Worm (Caenorhabditis elegans) whole organism, mixed stage, embryonic: ENCODE measurements around the gene phat-6.

Source experiments
- ceh-83 ChIP-seq: fragments of 200-800 bp; sonication (Bioruptor generic); optimal IDR thresholded peaks from 2 replicates; lab custom pipeline; 2018; ENCODE audit warnings: mild to moderate bottlenecking, missing genetic modification characterization, missing compliant biosample characterization
- cnd-1 ChIP-seq: fragments of 200-800 bp; sonication (Bioruptor generic); optimal IDR thresholded peaks from 2 replicates; lab custom pipeline; 2018; ENCODE audit warnings: mild to moderate bottlenecking, missing genetic modification characterization, missing compliant biosample characterization
- flh-1 ChIP-seq: fragments of 200-800 bp; sonication (Bioruptor generic); optimal IDR thresholded peaks from 2 replicates; lab custom pipeline; 2018; ENCODE audit warnings: mild to moderate bottlenecking, missing genetic modification characterization, moderate library complexity, missing compliant biosample characterization
- hlh-1 ChIP-seq: fragments of 150-350 bp; optimal IDR thresholded peaks from 2 replicates; lab custom pipeline; 2014; ENCODE audit warnings: missing biosample characterization, missing genetic modification reagents, missing genetic modification characterization
- lsy-2 ChIP-seq: fragments of 150-350 bp; optimal IDR thresholded peaks from 2 replicates; lab custom pipeline; 2014; ENCODE audit warnings: missing biosample characterization, missing genetic modification characterization
- mab-5 ChIP-seq: fragments of 150-350 bp; optimal IDR thresholded peaks from 2 replicates; lab custom pipeline; 2014; ENCODE audit warnings: missing biosample characterization, missing genetic modification characterization
- mep-1 ChIP-seq: fragments of 150-350 bp; optimal IDR thresholded peaks from 2 replicates; lab custom pipeline; 2017; ENCODE audit warnings: missing biosample characterization, missing genetic modification reagents, missing genetic modification characterization, inconsistent platforms
- nhr-12 ChIP-seq: fragments of 150-350 bp; optimal IDR thresholded peaks from 2 replicates; lab custom pipeline; 2014; ENCODE audit warnings: missing biosample characterization, missing genetic modification characterization
- nhr-237 ChIP-seq: fragments of 150-350 bp; optimal IDR thresholded peaks from 2 replicates; lab custom pipeline; 2014; ENCODE audit warnings: missing biosample characterization, missing genetic modification characterization
- pha-4 ChIP-seq: fragments of 150-350 bp; optimal IDR thresholded peaks from 2 replicates; lab custom pipeline; 2018; ENCODE audit warnings: missing biosample characterization, missing genetic modification reagents, missing genetic modification characterization
- snpc-4 ChIP-seq: fragments of 150-350 bp; optimal IDR thresholded peaks from 2 replicates; lab custom pipeline; 2014; ENCODE audit warnings: missing biosample characterization, missing genetic modification characterization

- no peak for TF ChIP-seq mab-5 (tag; lab: Kevin White, UChicago)
- no peak for TF ChIP-seq mep-1 (tag; lab: Kevin White, UChicago)
- no peak for TF ChIP-seq flh-1 (GFP tag; lab: Kevin White, UChicago)
- TF ChIP-seq nhr-237, result no peak
- no peak for TF ChIP-seq pha-4 (tag; lab: Kevin White, UChicago)
- TF ChIP-seq snpc-4 (tag; lab: Kevin White, UChicago), result no peak
- TF ChIP-seq hlh-1, result no peak
- no peak for TF ChIP-seq lsy-2 (tag; lab: Kevin White, UChicago)
- no peak for TF ChIP-seq ceh-83 (GFP tag; lab: Kevin White, UChicago)
- TF ChIP-seq cnd-1 (tag; lab: Kevin White, UChicago), result no peak
- no peak for TF ChIP-seq nhr-12
Measured at ce11 chrX:15200146-15200545, 6.0 kb upstream of the phat-6 start.
